Worm (Caenorhabditis elegans): Measurements from ENCODE around the gene H35N09.1.
"Not testable (repeated sequence)": the region's sequence is repeated elsewhere in the genome, so short reads cannot be mapped to it uniquely, and the experiment has no call there.

The H35N09.1 gene

ce11 chrX:8610606-8611005 is 5.5 kb downstream of the H35N09.1 start, which contains the start of gene K01A12.4:
Gene K01A12.4 (plus strand): TSS chrX:8610906.
- not testable (repeated sequence) for TF ChIP-seq nhr-11 (tag; optimal IDR thresholded peaks at IDR 0.05); R02D3.7 (tag; optimal IDR thresholded peaks at IDR 0.05); unc-62 (GFP tag; optimal IDR thresholded peaks at IDR 0.05)

- TF ChIP-seq blmp-1 (tag; optimal IDR thresholded peaks at IDR 0.05; ENCODE audit: insufficient read depth) (no peak), lin-13 (GFP tag; optimal IDR thresholded peaks at IDR 0.05) (no peak), snpc-4 (tag; optimal IDR thresholded peaks at IDR 0.05) (no peak), alr-1 (tag; optimal IDR thresholded peaks at IDR 0.05) (no peak), ztf-11 (tag; optimal IDR thresholded peaks at IDR 0.05) (no peak), nhr-12 (tag; optimal IDR thresholded peaks at IDR 0.05) (no peak), R02D3.7 (tag; optimal IDR thresholded peaks at IDR 0.05) (no peak), ceh-82 (tag; optimal IDR thresholded peaks at IDR 0.05) (no peak), mbf-1 (tag; optimal IDR thresholded peaks at IDR 0.05) (no peak), nhr-10 (tag; optimal IDR thresholded peaks at IDR 0.05) (no peak), elt-3 (tag; optimal IDR thresholded peaks at IDR 0.05) (no peak)
Measured at ce11 chrX:8612278-8612677, 7.1 kb downstream of the H35N09.1 start.

- TF ChIP-seq blmp-1 (tag; optimal IDR thresholded peaks at IDR 0.05; ENCODE audit: insufficient read depth) (no peak), mab-5 (tag; optimal IDR thresholded peaks at IDR 0.05) (no peak), mdl-1 (tag; optimal IDR thresholded peaks at IDR 0.05) (no peak), ztf-11 (tag; optimal IDR thresholded peaks at IDR 0.05) (no peak), mbf-1 (tag; optimal IDR thresholded peaks at IDR 0.05) (no peak), nhr-10 (tag; optimal IDR thresholded peaks at IDR 0.05) (no peak), nhr-25 (tag; optimal IDR thresholded peaks at IDR 0.05) (no peak), Y55F3AM.14 (GFP tag; optimal IDR thresholded peaks at IDR 0.05) (no peak), nhr-21 (tag; optimal IDR thresholded peaks at IDR 0.05) (no peak), sem-4 (tag; optimal IDR thresholded peaks at IDR 0.05) (no peak), peb-1 (tag; optimal IDR thresholded peaks at IDR 0.05) (no peak), nhr-129 (tag; optimal IDR thresholded peaks at IDR 0.05) (no peak), F13H6.1 (tag; optimal IDR thresholded peaks at IDR 0.05) (no peak), ztf-4 (tag; optimal IDR thresholded peaks at IDR 0.05) (no peak), dmd-4 (tag; optimal IDR thresholded peaks at IDR 0.05) (no peak), nhr-12 (tag; optimal IDR thresholded peaks at IDR 0.05) (no peak), nhr-11 (tag; optimal IDR thresholded peaks at IDR 0.05) (no peak)
Measured at ce11 chrX:8613053-8613452, 7.9 kb downstream of the H35N09.1 start, which contains the start of gene K01A12.2. Gene K01A12.2 (plus strand): TSS chrX:8613353.

ce11 chrX:8623840-8624591 is 18.9 kb downstream of the H35N09.1 start:
- peak; percentile 24 for TF ChIP-seq nhr-129 (tag; optimal IDR thresholded peaks at IDR 0.05)
- TF ChIP-seq nhr-25 (tag; optimal IDR thresholded peaks at IDR 0.05) = no peak
- TF ChIP-seq nhr-21 (tag; optimal IDR thresholded peaks at IDR 0.05) = peak; percentile 22
- peak; percentile 24 for TF ChIP-seq C34F6.9 (tag; optimal IDR thresholded peaks at IDR 0.05)
- no peak for TF ChIP-seq elt-3 (tag; optimal IDR thresholded peaks at IDR 0.05)
- TF ChIP-seq nhr-6 (tag; optimal IDR thresholded peaks at IDR 0.05) = no peak
- TF ChIP-seq sem-4 (tag; optimal IDR thresholded peaks at IDR 0.05) = no peak
- no peak for TF ChIP-seq ztf-1 (GFP tag; conservative IDR thresholded peaks at IDR 0.05)
- no peak for TF ChIP-seq snpc-4 (tag; optimal IDR thresholded peaks at IDR 0.05)
- TF ChIP-seq dmd-4 (tag; optimal IDR thresholded peaks at IDR 0.05) = no peak
- TF ChIP-seq skn-1 (tag; optimal IDR thresholded peaks at IDR 0.05) = no peak
- no peak for TF ChIP-seq nhr-12 (tag; optimal IDR thresholded peaks at IDR 0.05)
- TF ChIP-seq nhr-23 (tag; optimal IDR thresholded peaks at IDR 0.05) = no peak
- peak; percentile 26 for TF ChIP-seq unc-55 (GFP tag; optimal IDR thresholded peaks at IDR 0.05)
- no peak for TF ChIP-seq egl-27 (tag; optimal IDR thresholded peaks at IDR 0.05)
- peak; percentile 15 for TF ChIP-seq sma-9 (GFP tag; optimal IDR thresholded peaks at IDR 0.05)
- no peak for TF ChIP-seq sma-9 (tag; optimal IDR thresholded peaks at IDR 0.05)
- TF ChIP-seq fos-1 (tag; optimal IDR thresholded peaks at IDR 0.05) = peak; percentile 24
- no peak for TF ChIP-seq unc-39 (tag; optimal IDR thresholded peaks at IDR 0.05)
- no peak for TF ChIP-seq elt-1 (tag; optimal IDR thresholded peaks at IDR 0.05)
- TF ChIP-seq nhr-77 (tag; optimal IDR thresholded peaks at IDR 0.05) = no peak
- TF ChIP-seq lin-11 (tag; optimal IDR thresholded peaks at IDR 0.05) = no peak
- no peak for TF ChIP-seq ama-1 (optimal IDR thresholded peaks at IDR 0.05)
- no peak for TF ChIP-seq lsy-2 (tag; optimal IDR thresholded peaks at IDR 0.05)
- TF ChIP-seq nhr-237 (tag; optimal IDR thresholded peaks at IDR 0.05) = no peak
- TF ChIP-seq aly-2 (tag; optimal IDR thresholded peaks at IDR 0.05) = no peak
- TF ChIP-seq F13H6.1 (tag; optimal IDR thresholded peaks at IDR 0.05) = peak; percentile 19
